Fruit fly (Drosophila melanogaster): ENCODE results near the gene CCT1.

Gene CCT1

DNA sequence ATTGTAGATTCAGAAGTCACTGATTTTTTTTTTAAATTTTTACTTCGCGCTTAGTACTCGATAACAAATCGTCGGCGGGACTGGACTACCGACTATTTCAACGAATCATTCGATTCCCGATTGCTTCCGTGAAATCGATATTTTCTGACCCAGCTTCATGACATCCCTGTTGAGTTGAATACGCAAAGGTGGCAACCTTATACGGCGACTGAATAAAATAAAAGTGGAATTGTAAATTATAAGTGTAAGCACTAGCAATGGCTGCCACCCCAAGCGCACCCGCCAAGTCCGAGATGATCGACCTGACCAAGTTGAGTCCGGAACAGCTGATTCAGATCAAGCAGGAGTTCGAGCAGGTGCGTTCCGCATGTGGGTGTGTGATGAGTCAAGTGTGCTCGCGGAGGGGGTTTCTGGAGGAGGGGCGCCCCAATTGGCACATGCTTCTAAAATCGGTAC, 4.2 kb downstream of the CCT1 start, which contains the start of gene Pfdn5 (continued):
- TF ChIP-seq Dfd (GFP tag; optimal IDR thresholded peaks at IDR 0.05) (no peak), hbn (GFP tag; IDR thresholded peaks at IDR 0.05; ENCODE audit: partially characterized antibody) (peak; percentile 74), fd102C (GFP tag; optimal IDR thresholded peaks at IDR 0.05) (no peak), CG3847 (GFP tag; IDR thresholded peaks at IDR 0.05) (0 out of 2 replicates have a peak, but pooled peaks have one; percentile 15), vfl (GFP tag; optimal IDR thresholded peaks at IDR 0.05) (no peak), CG34224 (GFP tag; IDR thresholded peaks at IDR 0.05; ENCODE audit: partially characterized antibody) (peak; percentile 88), crp (GFP tag; optimal IDR thresholded peaks at IDR 0.05) (peak in 1 of 2 experiments; percentile 38), NfI (GFP tag; optimal IDR thresholded peaks at IDR 0.05) (no peak), NFAT (GFP tag; IDR thresholded peaks at IDR 0.05) (no peak), Antp (GFP tag; optimal IDR thresholded peaks at IDR 0.05) (peak; percentile 1), tx (GFP tag; optimal IDR thresholded peaks at IDR 0.05) (peak; percentile 12), Fer2 (tag; optimal IDR thresholded peaks at IDR 0.05) (no peak), run (tag; optimal IDR thresholded peaks at IDR 0.05) (no peak), Dref (GFP tag; IDR thresholded peaks at IDR 0.05) (peak; percentile 98), CTCF (GFP tag; optimal IDR thresholded peaks at IDR 0.05) (no peak), Mes4 (GFP tag; optimal IDR thresholded peaks at IDR 0.05) (no peak), Kr (GFP tag; optimal IDR thresholded peaks at IDR 0.05) (no peak), Lim3 (GFP tag; IDR thresholded peaks at IDR 0.05) (no peak), CG6654 (GFP tag; optimal IDR thresholded peaks at IDR 0.05) (no peak), CG6272 (GFP tag; IDR thresholded peaks at IDR 0.05) (no peak), CG1832 (GFP tag; optimal IDR thresholded peaks at IDR 0.05) (no peak), CG10462 (GFP tag; optimal IDR thresholded peaks at IDR 0.05) (no peak), kni (GFP tag; optimal IDR thresholded peaks at IDR 0.05) (no peak), Deaf1 (tag; optimal IDR thresholded peaks at IDR 0.05) (no peak), z (GFP tag; IDR thresholded peaks at IDR 0.05) (no peak), Myb (GFP tag; optimal IDR thresholded peaks at IDR 0.05) (peak; percentile 76), CG9609 (GFP tag; optimal IDR thresholded peaks at IDR 0.05) (no peak), CG3838 (GFP tag; optimal IDR thresholded peaks at IDR 0.05) (no peak), eyg (GFP tag; optimal IDR thresholded peaks at IDR 0.05) (no peak), unpg (GFP tag; optimal IDR thresholded peaks at IDR 0.05) (no peak), CoRest (tag; optimal IDR thresholded peaks at IDR 0.05) (no peak), CG4707 (GFP tag; optimal IDR thresholded peaks at IDR 0.05) (no peak), Ada2b (GFP tag; IDR thresholded peaks at IDR 0.05) (no peak), Bteb2 (GFP tag; optimal IDR thresholded peaks at IDR 0.05) (peak; percentile 7), kay (GFP tag; optimal IDR thresholded peaks at IDR 0.05) (peak; percentile 93), bcd (GFP tag; optimal IDR thresholded peaks at IDR 0.05) (no peak), CG2129 (GFP tag; IDR thresholded peaks at IDR 0.05; ENCODE audit: partially characterized antibody) (peak; percentile 30; the same call in 1 of the 2 replicates), CG1024 (GFP tag; IDR thresholded peaks at IDR 0.05) (no peak), Mrtf (GFP tag; IDR thresholded peaks at IDR 0.05) (no peak), slbo (GFP tag; IDR thresholded peaks at IDR 0.05) (no peak), fru (optimal IDR thresholded peaks at IDR 0.05) (no peak), CG14965 (GFP tag; optimal IDR thresholded peaks at IDR 0.05; ENCODE audit: borderline replicate concordance) (no peak), CG32767 (GFP tag; IDR thresholded peaks at IDR 0.05) (no peak), bbx (GFP tag; IDR thresholded peaks at IDR 0.05; ENCODE audit: partially characterized antibody) (peak; percentile 82)
